Worm (Caenorhabditis elegans): Measurements from ENCODE around the gene T16G1.4.

- TF ChIP-seq nhr-11 (tag; optimal IDR thresholded peaks at IDR 0.05), result no peak
- TF ChIP-seq unc-55 (GFP tag; optimal IDR thresholded peaks at IDR 0.05), result no peak
- TF ChIP-seq che-1 (tag; optimal IDR thresholded peaks at IDR 0.05), result no peak
- no peak for TF ChIP-seq Y22D7AL.16 (tag; optimal IDR thresholded peaks at IDR 0.05)
- TF ChIP-seq ceh-48 (tag; optimal IDR thresholded peaks at IDR 0.05), result no peak
- TF ChIP-seq eyg-1 (tag; optimal IDR thresholded peaks at IDR 0.05), result no peak
- TF ChIP-seq ceh-19 (GFP tag; optimal IDR thresholded peaks at IDR 0.05), result no peak
- TF ChIP-seq ceh-14 (tag; optimal IDR thresholded peaks at IDR 0.05), result no peak
- TF ChIP-seq dmd-4 (tag; optimal IDR thresholded peaks at IDR 0.05; ENCODE audit: borderline replicate concordance), result no peak
- no peak for TF ChIP-seq ama-1 (optimal IDR thresholded peaks at IDR 0.05)
These were observed at the start of gene T16G1.4 for ce11 chrV:12941797-12942474.

Data from whole organism, late embryonic.